Worm (Caenorhabditis elegans) whole organism, L2 larva: ENCODE measurements around the gene shn-1.

Source experiments
- C34F6.9 ChIP-seq: fragments of 150-350 bp; optimal IDR thresholded peaks from 2 replicates; lab custom pipeline; 2014; ENCODE audit warnings: missing biosample characterization, missing genetic modification characterization
- F13H6.1 ChIP-seq: sonication (generic microtip); optimal IDR thresholded peaks from 2 replicates; lab custom pipeline; 2016; ENCODE audit warnings: missing genetic modification characterization, missing compliant biosample characterization
- R02D3.7 ChIP-seq: fragments of 150-350 bp; optimal IDR thresholded peaks from 2 replicates; lab custom pipeline; 2014; ENCODE audit warnings: missing biosample characterization, missing genetic modification characterization
- Y55F3AM.14 ChIP-seq: fragments of 200-800 bp; sonication (Bioruptor generic); optimal IDR thresholded peaks from 2 replicates; lab custom pipeline; 2018; ENCODE audit warnings: mild to moderate bottlenecking, missing genetic modification characterization, missing compliant biosample characterization
- ZK546.5 ChIP-seq: sonication (generic microtip); optimal IDR thresholded peaks from 2 replicates; lab custom pipeline; 2017; ENCODE audit warnings: missing biosample characterization, missing genetic modification characterization
- alr-1 ChIP-seq: fragments of 150-350 bp; optimal IDR thresholded peaks from 2 replicates; lab custom pipeline; 2014; ENCODE audit warnings: missing biosample characterization, missing genetic modification characterization
- ama-1 ChIP-seq: fragments of 150-350 bp; optimal IDR thresholded peaks from 2 replicates; lab custom pipeline; 2018; ENCODE audit warnings: inconsistent platforms
- blmp-1 ChIP-seq: sonication (generic microtip); optimal IDR thresholded peaks from 2 replicates; lab custom pipeline; 2017; ENCODE audit warnings: missing genetic modification characterization, mild to moderate bottlenecking, missing compliant biosample characterization, antibody characterized with exemption, moderate library complexity; ENCODE audit not compliant: insufficient read depth
- ceh-16 ChIP-seq: fragments of 150-350 bp; optimal IDR thresholded peaks from 2 replicates; lab custom pipeline; 2014; ENCODE audit warnings: missing biosample characterization, missing genetic modification characterization
- ceh-82 ChIP-seq: fragments of 150-350 bp; optimal IDR thresholded peaks from 2 replicates; lab custom pipeline; 2014; ENCODE audit warnings: missing biosample characterization, missing genetic modification characterization
- crh-2 ChIP-seq: sonication (generic microtip); optimal IDR thresholded peaks from 2 replicates; lab custom pipeline; 2017; ENCODE audit warnings: missing biosample characterization, missing genetic modification characterization
- dmd-4 ChIP-seq: sonication (generic microtip); optimal IDR thresholded peaks from 2 replicates; lab custom pipeline; 2017; ENCODE audit warnings: missing biosample characterization, missing genetic modification characterization
- egl-27 ChIP-seq: sonication (generic microtip); optimal IDR thresholded peaks from 3 replicates; lab custom pipeline; 2017; ENCODE audit warnings: missing biosample characterization, missing genetic modification reagents, missing genetic modification characterization
- elt-1 ChIP-seq: fragments of 150-350 bp; optimal IDR thresholded peaks from 2 replicates; lab custom pipeline; 2014; ENCODE audit warnings: missing biosample characterization, missing genetic modification characterization
- elt-3 ChIP-seq: sonication (generic microtip); optimal IDR thresholded peaks from 2 replicates; lab custom pipeline; 2017; ENCODE audit warnings: missing biosample characterization, missing genetic modification characterization
- fos-1 ChIP-seq: fragments of 150-350 bp; optimal IDR thresholded peaks from 2 replicates; lab custom pipeline; 2014; ENCODE audit warnings: missing biosample characterization, missing genetic modification characterization
- gmeb-1 ChIP-seq: fragments of 150-350 bp; optimal IDR thresholded peaks from 2 replicates; lab custom pipeline; 2014; ENCODE audit warnings: missing biosample characterization, missing genetic modification characterization
- lin-11 ChIP-seq: fragments of 150-350 bp; sonication (generic microtip); optimal IDR thresholded peaks from 2 replicates; lab custom pipeline; 2014; ENCODE audit warnings: missing biosample characterization, missing genetic modification characterization, inconsistent platforms, mixed read lengths
- lin-13 ChIP-seq: fragments of 150-350 bp; optimal IDR thresholded peaks from 2 replicates; lab custom pipeline; 2014; ENCODE audit warnings: missing biosample characterization, missing genetic modification reagents, missing genetic modification characterization
- lin-39 ChIP-seq: fragments of 150-350 bp; optimal IDR thresholded peaks from 2 replicates; lab custom pipeline; 2014; ENCODE audit warnings: missing biosample characterization, missing genetic modification reagents, missing genetic modification characterization
- lsy-2 ChIP-seq, 2 experiments: fragments of 150-350 bp in 1 of 2; sonication (generic microtip) in 1 of 2; optimal IDR thresholded peaks; 2 replicates each; lab custom pipeline; 2014 to 2017; ENCODE audit warnings: missing biosample characterization in 2 of 2, missing genetic modification characterization in 2 of 2
- mab-5 ChIP-seq: fragments of 150-350 bp; optimal IDR thresholded peaks from 2 replicates; lab custom pipeline; 2014; ENCODE audit warnings: missing biosample characterization, missing genetic modification characterization
- mbf-1 ChIP-seq: sonication (generic microtip); optimal IDR thresholded peaks from 2 replicates; lab custom pipeline; 2017; ENCODE audit warnings: missing biosample characterization, missing genetic modification characterization
- mdl-1 ChIP-seq, 2 experiments: fragments of 150-350 bp in 1 of 2; sonication (generic microtip) in 1 of 2; optimal IDR thresholded peaks; 2 replicates each; lab custom pipeline; 2017; ENCODE audit warnings: missing biosample characterization in 2 of 2, missing genetic modification characterization in 2 of 2
- nhr-10 ChIP-seq: sonication (generic microtip); optimal IDR thresholded peaks from 2 replicates; lab custom pipeline; 2017; ENCODE audit warnings: missing biosample characterization, missing genetic modification characterization
- nhr-11 ChIP-seq: fragments of 150-350 bp; optimal IDR thresholded peaks from 2 replicates; lab custom pipeline; 2014; ENCODE audit warnings: missing biosample characterization, missing genetic modification characterization
- nhr-12 ChIP-seq: fragments of 150-350 bp; optimal IDR thresholded peaks from 2 replicates; lab custom pipeline; 2014; ENCODE audit warnings: missing biosample characterization, missing genetic modification characterization
- nhr-129 ChIP-seq: fragments of 150-350 bp; optimal IDR thresholded peaks from 2 replicates; lab custom pipeline; 2014; ENCODE audit warnings: missing biosample characterization, missing genetic modification characterization
- nhr-21 ChIP-seq: fragments of 150-350 bp; optimal IDR thresholded peaks from 2 replicates; lab custom pipeline; 2014; ENCODE audit warnings: missing biosample characterization, missing genetic modification characterization
- nhr-23 ChIP-seq: fragments of 150-350 bp; optimal IDR thresholded peaks from 2 replicates; lab custom pipeline; 2014; ENCODE audit warnings: missing biosample characterization, missing genetic modification reagents, missing genetic modification characterization
- nhr-237 ChIP-seq: fragments of 150-350 bp; optimal IDR thresholded peaks from 2 replicates; lab custom pipeline; 2014; ENCODE audit warnings: missing biosample characterization, missing genetic modification characterization
- nhr-6 ChIP-seq: fragments of 150-350 bp; optimal IDR thresholded peaks from 2 replicates; lab custom pipeline; 2014; ENCODE audit warnings: missing biosample characterization, missing genetic modification characterization
- nhr-77 ChIP-seq: fragments of 150-350 bp; optimal IDR thresholded peaks from 2 replicates; lab custom pipeline; 2014; ENCODE audit warnings: missing biosample characterization, missing genetic modification characterization
- peb-1 ChIP-seq: fragments of 150-350 bp; optimal IDR thresholded peaks from 2 replicates; lab custom pipeline; 2014; ENCODE audit warnings: missing biosample characterization, missing genetic modification characterization
- sem-4 ChIP-seq: fragments of 150-350 bp; optimal IDR thresholded peaks from 2 replicates; lab custom pipeline; 2014; ENCODE audit warnings: missing biosample characterization, missing genetic modification reagents, missing genetic modification characterization
- skn-1 ChIP-seq: sonication (generic microtip); optimal IDR thresholded peaks from 2 replicates; lab custom pipeline; 2017; ENCODE audit warnings: missing biosample characterization, missing genetic modification characterization
- sma-3 ChIP-seq: sonication (generic microtip); optimal IDR thresholded peaks from 2 replicates; lab custom pipeline; 2016; ENCODE audit warnings: missing genetic modification reagents, missing genetic modification characterization, missing compliant biosample characterization
- sma-9 ChIP-seq, 2 experiments: fragments of 150-350 bp in 1 of 2; sonication (generic microtip) in 1 of 2; optimal IDR thresholded peaks; 2 replicates each; lab custom pipeline; 2014 to 2016; ENCODE audit warnings: missing genetic modification characterization in 2 of 2, mild to moderate bottlenecking in 1 of 2, missing biosample characterization in 1 of 2, missing compliant biosample characterization in 1 of 2, missing genetic modification reagents in 1 of 2, moderate library complexity in 1 of 2
- unc-39 ChIP-seq: fragments of 150-350 bp; optimal IDR thresholded peaks from 2 replicates; lab custom pipeline; 2014; ENCODE audit warnings: missing biosample characterization, missing genetic modification characterization
- unc-55 ChIP-seq: fragments of 150-350 bp; sonication (generic microtip); optimal IDR thresholded peaks from 3 replicates; lab custom pipeline; 2014; ENCODE audit warnings: missing biosample characterization, missing genetic modification reagents, missing genetic modification characterization
- unc-62 ChIP-seq: fragments of 150-350 bp; optimal IDR thresholded peaks from 2 replicates; lab custom pipeline; 2014; ENCODE audit warnings: missing biosample characterization, missing genetic modification reagents, missing genetic modification characterization
- zag-1 ChIP-seq: fragments of 150-350 bp; optimal IDR thresholded peaks from 2 replicates; lab custom pipeline; 2014; ENCODE audit warnings: missing biosample characterization, missing genetic modification characterization
- ztf-1 ChIP-seq: fragments of 200-800 bp; sonication (Bioruptor generic); conservative IDR thresholded peaks from 2 replicates; pipeline ENCODE4 v1.3.6; 2022; ENCODE audit warnings: missing genetic modification characterization, missing compliant biosample characterization
- ztf-11 ChIP-seq: sonication (generic microtip); optimal IDR thresholded peaks from 2 replicates; lab custom pipeline; 2017; ENCODE audit warnings: missing biosample characterization, missing genetic modification characterization
- ztf-4 ChIP-seq: fragments of 150-350 bp; optimal IDR thresholded peaks from 2 replicates; lab custom pipeline; 2014; ENCODE audit warnings: missing biosample characterization, missing genetic modification characterization

shn-1 gene

DNA sequence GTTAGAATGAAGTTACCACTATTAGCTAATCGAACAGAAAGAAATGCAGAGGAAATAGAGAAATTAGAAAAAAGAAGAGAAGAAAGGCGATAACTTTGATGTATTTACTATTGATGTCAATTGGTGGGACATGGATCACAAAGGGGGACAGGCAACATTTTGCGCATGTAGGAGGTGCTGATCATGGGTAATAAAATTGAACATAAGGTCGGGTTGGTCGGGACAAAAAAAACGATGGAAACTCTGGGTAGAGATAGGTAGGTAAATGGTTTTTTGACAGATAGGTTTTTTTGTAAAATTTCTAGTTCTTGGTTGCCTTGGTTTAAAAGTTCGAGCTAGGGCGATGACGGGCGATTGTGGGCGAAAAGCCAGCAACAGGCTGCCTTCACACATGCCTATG is at the start of gene shn-1:
TSS of gene shn-1 (minus strand) at position 101 of the 400 bp plus-strand sequence.
- TF ChIP-seq peb-1 (tag; lab: Kevin White, UChicago) (no peak), nhr-77 (tag; lab: Kevin White, UChicago) (no peak), mdl-1 (tag; optimal IDR thresholded peaks at IDR 0.05; lab: Kevin White, UChicago) (no peak), alr-1 (tag; lab: Kevin White, UChicago) (no peak), sma-3 (no peak), nhr-21 (tag; lab: Kevin White, UChicago) (no peak), zag-1 (no peak), nhr-12 (tag; lab: Kevin White, UChicago) (no peak), unc-39 (tag; lab: Kevin White, UChicago) (no peak), elt-3 (tag; lab: Kevin White, UChicago) (no peak), ceh-82 (tag; lab: Kevin White, UChicago) (no peak), nhr-237 (tag; lab: Kevin White, UChicago) (no peak), nhr-6 (tag; lab: Kevin White, UChicago) (no peak), C34F6.9 (tag; lab: Kevin White, UChicago) (no peak), elt-1 (tag; lab: Kevin White, UChicago) (no peak), ama-1 (no peak), R02D3.7 (tag; lab: Kevin White, UChicago) (no peak)

ce11 chrII:11440265-11440664 is 49.5 kb upstream of the shn-1 start, which contains the start of gene VW02B12L.2:
TSS of gene VW02B12L.2 (minus strand) at chrII:11440329.
- no peak for TF ChIP-seq alr-1 (tag; lab: Kevin White, UChicago)
- TF ChIP-seq elt-3 (tag; lab: Kevin White, UChicago), result no peak
- no peak for TF ChIP-seq lin-11 (tag; lab: Kevin White, UChicago)
- TF ChIP-seq egl-27 (tag; lab: Kevin White, UChicago), result no peak
- TF ChIP-seq unc-39 (tag; lab: Kevin White, UChicago), result no peak
- no peak for TF ChIP-seq nhr-12 (tag; lab: Kevin White, UChicago)
- TF ChIP-seq lin-39, result no peak
- TF ChIP-seq unc-62 (GFP tag; lab: Kevin White, UChicago), result no peak
- TF ChIP-seq peb-1 (tag; lab: Kevin White, UChicago), result no peak
- TF ChIP-seq sma-9 (GFP tag; optimal IDR thresholded peaks at IDR 0.05; lab: Kevin White, UChicago), result peak; percentile 33
- no peak for TF ChIP-seq sma-9 (tag; optimal IDR thresholded peaks at IDR 0.05; lab: Kevin White, UChicago)
- TF ChIP-seq nhr-6 (tag; lab: Kevin White, UChicago), result no peak
- no peak for TF ChIP-seq dmd-4
- TF ChIP-seq fos-1 (tag; lab: Kevin White, UChicago), result no peak
- TF ChIP-seq C34F6.9 (tag; lab: Kevin White, UChicago), result peak; percentile 72
- TF ChIP-seq ztf-4 (tag; lab: Kevin White, UChicago), result no peak
- no peak for TF ChIP-seq Y55F3AM.14 (GFP tag; lab: Kevin White, UChicago)
- no peak for TF ChIP-seq sma-3
- TF ChIP-seq gmeb-1 (tag; lab: Kevin White, UChicago), result peak; percentile 81
- TF ChIP-seq skn-1 (tag; lab: Kevin White, UChicago), result no peak
- no peak for TF ChIP-seq mbf-1
- TF ChIP-seq nhr-23 (tag; lab: Kevin White, UChicago), result no peak
- no peak for TF ChIP-seq crh-2
- TF ChIP-seq ztf-1 (GFP tag; lab: Robert Waterston, UW), result no peak
- TF ChIP-seq zag-1, result no peak
- TF ChIP-seq nhr-21 (tag; lab: Kevin White, UChicago), result no peak
- no peak for TF ChIP-seq sem-4 (tag; lab: Kevin White, UChicago)
- no peak for TF ChIP-seq F13H6.1 (tag; lab: Kevin White, UChicago)
- TF ChIP-seq nhr-237 (tag; lab: Kevin White, UChicago), result no peak
- no peak for TF ChIP-seq nhr-10 (tag; lab: Kevin White, UChicago)
- TF ChIP-seq blmp-1 (tag; lab: Kevin White, UChicago), result peak; percentile 8
- peak; percentile 22 for TF ChIP-seq lin-13
- no peak for TF ChIP-seq ceh-82 (tag; lab: Kevin White, UChicago)
- TF ChIP-seq elt-1 (tag; lab: Kevin White, UChicago), result no peak
- no peak for TF ChIP-seq ztf-11
- TF ChIP-seq lsy-2 (tag; optimal IDR thresholded peaks at IDR 0.05; lab: Kevin White, UChicago), result peak; percentile 34 to 72
- TF ChIP-seq ama-1, result no peak
- TF ChIP-seq nhr-129 (tag; lab: Kevin White, UChicago), result peak; percentile 51
- TF ChIP-seq R02D3.7 (tag; lab: Kevin White, UChicago), result peak; percentile 73
- TF ChIP-seq mab-5, result no peak
- TF ChIP-seq unc-55, result peak; percentile 78
- no peak for TF ChIP-seq ceh-16 (tag; lab: Kevin White, UChicago)
- no peak for TF ChIP-seq nhr-11 (tag; lab: Kevin White, UChicago)
- TF ChIP-seq ZK546.5 (tag; lab: Kevin White, UChicago), result no peak
